Fruit fly (Drosophila melanogaster) S2 (cell line): Measurements from ENCODE around the gene VhaM9.7-a.

ENCODE experiments used
- CG8478 ChIP-seq: fragments of >200 bp; optimal IDR thresholded peaks from 2 replicates; lab custom pipeline; 2018
- CTCF ChIP-seq, 2 experiments: fragments of >200 bp; optimal IDR thresholded peaks; 2 replicates each; lab custom pipeline; 2018

DNA sequence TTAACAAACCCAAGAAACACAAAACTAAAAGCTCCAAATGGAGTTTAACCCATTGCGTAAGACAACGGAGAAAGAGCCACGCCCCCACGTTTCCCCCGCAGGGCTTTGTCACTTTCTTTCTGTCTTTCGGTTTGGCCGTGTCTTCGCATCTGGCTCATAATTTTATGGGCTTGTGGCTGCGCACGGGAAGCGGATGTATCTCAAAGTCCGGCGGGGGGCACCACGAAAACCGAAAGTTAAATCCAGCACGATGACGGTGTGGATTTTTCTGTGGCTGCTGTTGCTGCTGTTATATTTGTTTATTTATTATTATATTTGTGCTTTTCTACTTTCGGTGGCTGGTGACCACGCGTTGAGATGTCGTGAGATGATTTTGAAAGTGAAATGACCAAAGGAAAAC lies 34.3 kb downstream of the VhaM9.7-a start:
- TF ChIP-seq CG8478: no peak
- TF ChIP-seq CTCF (optimal IDR thresholded peaks at IDR 0.05; lab: Kevin White, UChicago): no peak
